Fruit fly (Drosophila melanogaster) whole organism: ENCODE measurements around the gene Nedd4.

Source experiments
- CG8478 ChIP-seq: fragments of >200 bp; optimal IDR thresholded peaks from 2 replicates; lab custom pipeline; 2018; ENCODE audit warnings: inconsistent platforms
- EcR ChIP-seq, 2 experiments: fragments of >200 bp; optimal IDR thresholded peaks; 2 replicates each; lab custom pipeline; 2017; ENCODE audit warnings: missing biosample characterization in 2 of 2, missing genetic modification characterization in 2 of 2, missing genetic modification reagents in 2 of 2
- pan ChIP-seq: fragments of >200 bp; optimal IDR thresholded peaks from 2 replicates; lab custom pipeline; 2017
- psq ChIP-seq: fragments of >200 bp; optimal IDR thresholded peaks from 2 replicates; lab custom pipeline; 2017

- TF ChIP-seq EcR (GFP tag; optimal IDR thresholded peaks at IDR 0.05; lab: Kevin White, UChicago) (no peak), pan (lab: Kevin White, UChicago) (no peak), psq (lab: Kevin White, UChicago) (no peak), CG8478 (lab: Kevin White, UChicago) (no peak)
Measured at dm6 chr3L:17570547-17570873, 40.6 kb downstream of the Nedd4 start.
